Worm (Caenorhabditis elegans) whole organism, L2 larva: Measurements from ENCODE around the gene srh-2.

Experiments used
- aly-2 ChIP-seq: fragments of 150-350 bp; optimal IDR thresholded peaks from 2 replicates; lab custom pipeline; 2014; ENCODE audit warnings: missing biosample characterization, missing genetic modification characterization
- elt-1 ChIP-seq: fragments of 150-350 bp; optimal IDR thresholded peaks from 2 replicates; lab custom pipeline; 2014; ENCODE audit warnings: missing biosample characterization, missing genetic modification characterization
- lin-39 ChIP-seq: fragments of 150-350 bp; optimal IDR thresholded peaks from 2 replicates; lab custom pipeline; 2014; ENCODE audit warnings: missing biosample characterization, missing genetic modification reagents, missing genetic modification characterization
- unc-62 ChIP-seq: fragments of 150-350 bp; optimal IDR thresholded peaks from 2 replicates; lab custom pipeline; 2014; ENCODE audit warnings: missing biosample characterization, missing genetic modification reagents, missing genetic modification characterization

DNA sequence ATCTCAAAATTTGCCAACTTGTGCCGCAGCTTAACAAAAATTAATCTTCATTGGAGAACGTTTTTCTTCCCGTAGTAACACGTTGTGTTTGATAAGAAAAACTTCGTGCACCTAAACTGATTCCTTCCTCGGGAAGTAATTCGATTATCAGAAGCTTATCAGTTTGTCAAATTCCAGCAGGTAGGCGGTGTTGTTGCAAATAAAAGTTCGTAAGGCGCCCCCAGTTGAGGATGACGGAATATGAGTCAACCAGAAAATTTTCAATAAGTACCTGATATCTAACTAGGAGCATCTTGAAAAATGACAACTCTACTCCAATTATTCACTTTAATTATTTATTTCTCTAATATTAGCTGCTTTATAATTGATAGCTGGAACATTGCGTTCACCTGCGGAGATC, 13.7 kb downstream of the srh-2 start, which contains the start of gene C05E4.7:
- no peak for TF ChIP-seq unc-62 (GFP tag; lab: Kevin White, UChicago)
- no peak for TF ChIP-seq aly-2 (tag; lab: Kevin White, UChicago)
- TF ChIP-seq lin-39 (tag; lab: Kevin White, UChicago): no peak
- no peak for TF ChIP-seq elt-1
